Worm (Caenorhabditis elegans): Measurements from ENCODE around the gene cpsf-1.

DNA sequence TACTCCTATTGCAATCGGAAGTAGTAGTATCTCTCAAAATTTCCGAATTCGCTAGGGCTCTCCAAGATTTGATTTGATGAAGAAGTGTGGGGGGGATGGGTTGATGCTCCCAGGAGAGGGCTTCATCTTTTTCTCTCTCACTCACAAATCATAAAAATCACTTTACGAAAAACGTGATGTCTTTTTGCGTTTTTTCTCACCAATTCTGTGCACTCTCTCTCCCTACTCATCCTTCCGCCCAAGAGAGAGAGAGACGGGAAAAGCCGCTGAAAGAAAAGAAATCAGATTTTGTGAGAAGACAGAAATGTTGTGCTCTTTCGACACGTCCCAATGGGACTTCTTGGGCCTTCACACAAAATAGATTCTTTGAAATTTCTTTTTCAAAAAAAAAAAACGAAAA lies 20.8 kb upstream of the cpsf-1 start:
- TF ChIP-seq ztf-11 (tag; optimal IDR thresholded peaks at IDR 0.05): no peak
- TF ChIP-seq fkh-10 (GFP tag; optimal IDR thresholded peaks at IDR 0.05): peak; percentile 75
- no peak for TF ChIP-seq nhr-25 (tag; optimal IDR thresholded peaks at IDR 0.05)
- TF ChIP-seq ama-1 (optimal IDR thresholded peaks at IDR 0.05): no peak
- TF ChIP-seq lin-15B (tag; optimal IDR thresholded peaks at IDR 0.05): no peak
- peak; percentile 61 for TF ChIP-seq nfya-1 (tag; optimal IDR thresholded peaks at IDR 0.05; ENCODE audit: insufficient read depth)

Data from whole organism, L3 larva.